Worm (Caenorhabditis elegans) whole organism, L4 larva: Measurements from ENCODE around the gene R11G10.3.

Source experiments
- D1046.2 ChIP-seq: fragments of 200-800 bp; sonication (Bioruptor generic); IDR thresholded peaks from 2 replicates; pipeline ENCODE4 v1.3.6; 2022; ENCODE audit warnings: missing genetic modification characterization, missing compliant biosample characterization
- F10B5.3 ChIP-seq: sonication (generic microtip); optimal IDR thresholded peaks from 2 replicates; lab custom pipeline; 2016; ENCODE audit warnings: mild to moderate bottlenecking, missing genetic modification characterization, missing compliant biosample characterization
- R02D3.7 ChIP-seq: fragments of 150-350 bp; sonication (generic microtip); optimal IDR thresholded peaks from 3 replicates; lab custom pipeline; 2014; ENCODE audit warnings: missing biosample characterization, missing genetic modification characterization
- Y75B8A.6 ChIP-seq: fragments of 200-800 bp; sonication (Bioruptor generic); IDR thresholded peaks from 2 replicates; pipeline ENCODE4 v1.3.6; 2022; ENCODE audit warnings: missing genetic modification reagents, missing genetic modification characterization, missing compliant biosample characterization
- ZK546.5 ChIP-seq, 2 experiments: sonication (generic microtip); optimal IDR thresholded peaks; 2 replicates each; lab custom pipeline; 2017; ENCODE audit warnings: missing biosample characterization in 2 of 2, missing genetic modification characterization in 2 of 2
- aha-1 ChIP-seq: fragments of 150-350 bp; peaks from one replicate; lab custom pipeline; 2014; ENCODE audit warnings: missing biosample characterization, missing genetic modification characterization
- ceh-32 ChIP-seq: sonication (generic microtip); optimal IDR thresholded peaks from 2 replicates; lab custom pipeline; 2016; ENCODE audit warnings: mild to moderate bottlenecking, missing genetic modification characterization, missing compliant biosample characterization; ENCODE audit not compliant: poor library complexity
- ceh-62 ChIP-seq: sonication (generic microtip); optimal IDR thresholded peaks from 2 replicates; lab custom pipeline; 2017; ENCODE audit warnings: missing biosample characterization, missing genetic modification characterization
- cey-2 ChIP-seq: sonication (generic microtip); optimal IDR thresholded peaks from 3 replicates; lab custom pipeline; 2017; ENCODE audit warnings: missing genetic modification characterization, mild to moderate bottlenecking, missing compliant biosample characterization, antibody characterized with exemption, borderline replicate concordance; ENCODE audit not compliant: insufficient read depth
- daf-16 ChIP-seq, 3 experiments: sonication (generic microtip); optimal IDR thresholded peaks; 2 replicates each; lab custom pipeline; 2016 to 2017; ENCODE audit warnings: missing genetic modification characterization in 3 of 3, missing genetic modification reagents in 3 of 3, mild to moderate bottlenecking in 2 of 3, missing compliant biosample characterization in 2 of 3, missing biosample characterization in 1 of 3, moderate library complexity in 1 of 3
- dmd-6 ChIP-seq: fragments of 200-800 bp; sonication (Bioruptor generic); IDR thresholded peaks from 2 replicates; pipeline ENCODE4 v1.3.6; 2022; ENCODE audit warnings: missing genetic modification reagents, missing genetic modification characterization, missing compliant biosample characterization
- dpl-1 ChIP-seq: fragments of 150-350 bp; optimal IDR thresholded peaks from 2 replicates; lab custom pipeline; 2014; ENCODE audit warnings: missing biosample characterization, missing genetic modification reagents, missing genetic modification characterization
- dve-1 ChIP-seq: sonication (generic microtip); optimal IDR thresholded peaks from 2 replicates; lab custom pipeline; 2017; ENCODE audit warnings: antibody characterized with exemption, mild to moderate bottlenecking, missing genetic modification characterization, missing compliant biosample characterization; ENCODE audit not compliant: insufficient read depth
- egl-27 ChIP-seq: sonication (generic microtip); optimal IDR thresholded peaks from 3 replicates; lab custom pipeline; 2017; ENCODE audit warnings: missing biosample characterization, missing genetic modification reagents, missing genetic modification characterization
- hlh-11 ChIP-seq: fragments of 200-800 bp; sonication (Bioruptor generic); optimal IDR thresholded peaks from 2 replicates; lab custom pipeline; 2018; ENCODE audit warnings: mild to moderate bottlenecking, missing genetic modification characterization, missing compliant biosample characterization
- hlh-30 ChIP-seq: sonication (generic microtip); optimal IDR thresholded peaks from 2 replicates; lab custom pipeline; 2017; ENCODE audit warnings: antibody characterized with exemption, mild to moderate bottlenecking, missing genetic modification characterization, missing compliant biosample characterization; ENCODE audit not compliant: insufficient read depth
- hmg-1.1 ChIP-seq: fragments of 200-800 bp; sonication (Bioruptor generic); IDR thresholded peaks from 2 replicates; pipeline ENCODE4 v1.3.6; 2022; ENCODE audit warnings: missing genetic modification reagents, missing genetic modification characterization, missing compliant biosample characterization
- jun-1 ChIP-seq: fragments of 150-350 bp; optimal IDR thresholded peaks from 2 replicates; lab custom pipeline; 2014; ENCODE audit warnings: missing biosample characterization, missing genetic modification reagents, missing genetic modification characterization
- lin-38 ChIP-seq: fragments of 200-800 bp; sonication (Bioruptor generic); IDR thresholded peaks from 2 replicates; pipeline ENCODE4 v1.3.6; 2022; ENCODE audit warnings: missing genetic modification reagents, missing genetic modification characterization, missing compliant biosample characterization
- lsy-2 ChIP-seq, 2 experiments: fragments of 150-350 bp in 1 of 2; sonication (generic microtip) in 1 of 2; optimal IDR thresholded peaks; 2 replicates each; lab custom pipeline; 2014 to 2017; ENCODE audit warnings: missing biosample characterization in 2 of 2, missing genetic modification characterization in 2 of 2
- madf-5 ChIP-seq, 2 experiments: fragments of 200-800 bp; sonication (Bioruptor generic); IDR thresholded peaks; 2 replicates each; pipeline ENCODE4 v1.3.6; 2022; ENCODE audit warnings: missing compliant biosample characterization in 2 of 2, missing genetic modification characterization in 2 of 2
- madf-9 ChIP-seq: fragments of 200-800 bp; sonication (Bioruptor generic); conservative IDR thresholded peaks from 2 replicates; pipeline ENCODE4 v1.3.6; 2022; ENCODE audit warnings: missing genetic modification reagents, missing genetic modification characterization, missing compliant biosample characterization
- mdl-1 ChIP-seq, 2 experiments: fragments of 150-350 bp in 1 of 2; sonication (generic microtip) in 1 of 2; optimal IDR thresholded peaks; 2 replicates each; lab custom pipeline; 2014 to 2017; ENCODE audit warnings: missing biosample characterization in 2 of 2, missing genetic modification characterization in 2 of 2
- mdt-29 ChIP-seq: fragments of 200-800 bp; sonication (Bioruptor generic); IDR thresholded peaks from 2 replicates; pipeline ENCODE4 v1.3.6; 2022; ENCODE audit warnings: missing genetic modification reagents, missing genetic modification characterization, missing compliant biosample characterization
- mxl-3 ChIP-seq: fragments of 200-800 bp; sonication (Bioruptor generic); optimal IDR thresholded peaks from 2 replicates; lab custom pipeline; 2018; ENCODE audit warnings: mild to moderate bottlenecking, missing genetic modification characterization, missing compliant biosample characterization
- nhr-10 ChIP-seq: fragments of 150-350 bp; optimal IDR thresholded peaks from 2 replicates; lab custom pipeline; 2014; ENCODE audit warnings: missing biosample characterization, missing genetic modification characterization
- nhr-28 ChIP-seq: fragments of 150-350 bp; optimal IDR thresholded peaks from 2 replicates; lab custom pipeline; 2014; ENCODE audit warnings: missing biosample characterization, missing genetic modification characterization
- nhr-41 ChIP-seq: fragments of 200-800 bp; sonication (Bioruptor generic); IDR thresholded peaks from 2 replicates; pipeline ENCODE4 v1.3.6; 2022; ENCODE audit warnings: missing genetic modification reagents, missing genetic modification characterization, missing compliant biosample characterization
- nhr-48 ChIP-seq: sonication (generic microtip); optimal IDR thresholded peaks from 2 replicates; lab custom pipeline; 2016; ENCODE audit warnings: mild to moderate bottlenecking, missing genetic modification characterization, missing compliant biosample characterization
- nhr-6 ChIP-seq: fragments of 150-350 bp; optimal IDR thresholded peaks from 2 replicates; lab custom pipeline; 2014; ENCODE audit warnings: missing biosample characterization, missing genetic modification characterization
- nhr-76 ChIP-seq: fragments of 150-350 bp; optimal IDR thresholded peaks from 2 replicates; lab custom pipeline; 2014; ENCODE audit warnings: missing biosample characterization, missing genetic modification characterization
- nhr-77 ChIP-seq: fragments of 150-350 bp; optimal IDR thresholded peaks from 2 replicates; lab custom pipeline; 2014; ENCODE audit warnings: missing biosample characterization, missing genetic modification characterization
- pqm-1 ChIP-seq: sonication (generic microtip); optimal IDR thresholded peaks from 2 replicates; lab custom pipeline; 2017; ENCODE audit warnings: missing biosample characterization, missing genetic modification characterization
- sdz-12 ChIP-seq: fragments of 200-800 bp; sonication (Bioruptor generic); optimal IDR thresholded peaks from 2 replicates; lab custom pipeline; 2018; ENCODE audit warnings: mild to moderate bottlenecking, missing genetic modification characterization, missing compliant biosample characterization
- snpc-4 ChIP-seq: fragments of 150-350 bp; optimal IDR thresholded peaks from 2 replicates; lab custom pipeline; 2014; ENCODE audit warnings: missing biosample characterization, missing genetic modification characterization
- tag-97 ChIP-seq: fragments of 200-800 bp; sonication (Bioruptor generic); IDR thresholded peaks from 2 replicates; pipeline ENCODE4 v1.3.6; 2022; ENCODE audit warnings: missing genetic modification characterization, missing compliant biosample characterization
- tra-1 ChIP-seq: fragments of 200-800 bp; sonication (Bioruptor generic); IDR thresholded peaks from 2 replicates; pipeline ENCODE4 v1.3.6; 2022; ENCODE audit warnings: missing genetic modification reagents, missing genetic modification characterization, missing compliant biosample characterization
- unc-39 ChIP-seq: sonication (generic microtip); optimal IDR thresholded peaks from 2 replicates; lab custom pipeline; 2017; ENCODE audit warnings: missing biosample characterization, missing genetic modification characterization
- unc-62 ChIP-seq, 3 experiments: fragments of 150-350 bp in 1 of 3; sonication (generic microtip); optimal IDR thresholded peaks in 2 of 3; peaks in 1 of 3; 1 replicate in 1 of 3; 2 replicates in 2 of 3; lab custom pipeline; 2014 to 2017; ENCODE audit warnings: missing biosample characterization in 3 of 3, missing genetic modification characterization in 3 of 3, missing genetic modification reagents in 3 of 3, missing genotype in 1 of 3
- zag-1 ChIP-seq: fragments of 150-350 bp; optimal IDR thresholded peaks from 2 replicates; lab custom pipeline; 2014; ENCODE audit warnings: missing biosample characterization, missing genetic modification characterization
- ztf-11 ChIP-seq: fragments of 150-350 bp; optimal IDR thresholded peaks from 2 replicates; lab custom pipeline; 2014; ENCODE audit warnings: missing biosample characterization, missing genetic modification characterization

The R11G10.3 gene

DNA sequence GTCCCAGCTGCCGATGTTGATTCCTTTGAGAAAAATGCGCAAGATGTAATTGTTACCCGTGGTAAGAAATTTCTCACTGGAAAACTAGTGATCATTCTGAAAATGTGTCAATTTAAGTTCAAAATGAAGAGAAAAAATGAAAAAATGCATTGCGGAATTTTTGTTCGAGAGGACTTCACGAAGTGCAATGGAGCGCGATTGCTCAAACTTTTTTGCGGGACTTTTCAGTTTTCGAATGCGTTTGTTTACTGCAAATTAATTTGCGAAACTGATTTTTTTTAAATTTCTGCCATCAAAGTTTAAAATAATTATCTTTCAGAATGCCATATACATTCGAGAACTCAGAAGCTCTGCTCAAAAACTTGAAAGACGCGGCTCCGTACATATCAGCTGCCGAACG, 45.2 kb downstream of the R11G10.3 start, which contains the start of the genes nuaf-1 and bir-2 (continued):
- peak in 1 of 2 experiments; percentile 65 for TF ChIP-seq lsy-2 (tag; optimal IDR thresholded peaks at IDR 0.05; lab: Kevin White, UChicago)
- no peak for TF ChIP-seq unc-62 (GFP tag; optimal IDR thresholded peaks at IDR 0.05 in 1 of 2; lab: Kevin White, UChicago)
- TF ChIP-seq unc-62 (tag; optimal IDR thresholded peaks at IDR 0.05; lab: Kevin White, UChicago): no peak
- no peak for TF ChIP-seq unc-39 (tag; lab: Kevin White, UChicago)
- 0 out of 2 replicates have a peak, but pooled peaks have one; percentile 19 for TF ChIP-seq hmg-1.1 (GFP tag; lab: Robert Waterston, UW)
- TF ChIP-seq tag-97: no peak
- TF ChIP-seq nhr-28: no peak
- no peak for TF ChIP-seq F10B5.3
- TF ChIP-seq lin-38 (GFP tag; lab: Robert Waterston, UW): peak; percentile 95
- TF ChIP-seq zag-1 (tag; lab: Kevin White, UChicago): no peak
- no peak for TF ChIP-seq nhr-76 (tag; lab: Kevin White, UChicago)
- no peak for TF ChIP-seq cey-2 (tag; lab: Kevin White, UChicago)

DNA sequence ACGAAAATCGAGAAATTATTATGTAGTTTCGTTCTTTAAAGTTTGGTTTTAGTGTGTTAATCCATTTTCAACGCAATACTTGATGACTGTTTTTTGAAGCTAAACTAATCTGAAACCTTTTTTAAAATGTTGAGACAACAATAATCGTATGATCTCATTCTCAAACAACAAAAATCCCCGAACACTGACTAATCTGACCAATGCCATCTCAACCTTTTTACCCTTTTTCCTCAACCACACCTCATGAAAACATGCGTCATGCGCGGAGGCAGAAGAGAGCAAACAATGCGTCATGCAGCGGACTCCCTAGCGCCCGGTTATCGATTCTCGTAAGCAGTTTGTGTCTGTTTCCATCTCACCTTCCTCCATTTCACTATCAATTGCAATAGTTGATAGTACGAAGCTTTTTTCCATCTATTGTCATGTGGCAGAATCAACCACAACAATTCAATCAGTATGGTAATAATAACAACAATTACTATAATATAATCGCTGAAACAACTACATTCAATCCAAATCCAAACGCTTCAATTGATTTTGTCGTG, 48.5 kb downstream of the R11G10.3 start, which contains the start of gene C50B8.4:
Gene C50B8.4 (plus strand): TSS at position 299 of the 545 bp plus-strand sequence.
- TF ChIP-seq nhr-77 (tag; lab: Kevin White, UChicago) (peak; percentile 28), sdz-12 (no peak), nhr-6 (peak; percentile 61), pqm-1 (tag; lab: Kevin White, UChicago) (peak; percentile 66), nhr-41 (GFP tag; lab: Robert Waterston, UW) (no peak), tra-1 (GFP tag; lab: Robert Waterston, UW) (no peak), D1046.2 (GFP tag; lab: Robert Waterston, UW) (no peak), nhr-48 (tag; lab: Kevin White, UChicago) (no peak), madf-5 (GFP tag; IDR thresholded peaks at IDR 0.05; lab: Robert Waterston, UW) (no peak), ceh-62 (tag; lab: Kevin White, UChicago) (no peak), nhr-28 (peak; percentile 39), mdl-1 (tag; optimal IDR thresholded peaks at IDR 0.05; lab: Kevin White, UChicago) (no peak), hlh-30 (peak; percentile 63), mxl-3 (GFP tag; lab: Kevin White, UChicago) (peak; percentile 40), dmd-6 (GFP tag; lab: Robert Waterston, UW) (peak; percentile 26; the same call in 1 of the 2 replicates), unc-62 (GFP tag; optimal IDR thresholded peaks at IDR 0.05 in 1 of 2; lab: Kevin White, UChicago) (peak in 1 of 2 experiments; percentile 25), unc-62 (tag; optimal IDR thresholded peaks at IDR 0.05; lab: Kevin White, UChicago) (no peak), dve-1 (tag; lab: Kevin White, UChicago) (peak; percentile 46), hlh-11 (tag; lab: Kevin White, UChicago) (peak; percentile 75), daf-16 (GFP tag; optimal IDR thresholded peaks at IDR 0.05; lab: Kevin White, UChicago) (no peak), daf-16 (tag; optimal IDR thresholded peaks at IDR 0.05; lab: Kevin White, UChicago) (peak; percentile 84), R02D3.7 (tag; lab: Kevin White, UChicago) (no peak), snpc-4 (tag; lab: Kevin White, UChicago) (no peak), aha-1 (tag; lab: Kevin White, UChicago) (peak; percentile 95)
- TF ChIP-seq, all 104 proteins: peak for 12

DNA sequence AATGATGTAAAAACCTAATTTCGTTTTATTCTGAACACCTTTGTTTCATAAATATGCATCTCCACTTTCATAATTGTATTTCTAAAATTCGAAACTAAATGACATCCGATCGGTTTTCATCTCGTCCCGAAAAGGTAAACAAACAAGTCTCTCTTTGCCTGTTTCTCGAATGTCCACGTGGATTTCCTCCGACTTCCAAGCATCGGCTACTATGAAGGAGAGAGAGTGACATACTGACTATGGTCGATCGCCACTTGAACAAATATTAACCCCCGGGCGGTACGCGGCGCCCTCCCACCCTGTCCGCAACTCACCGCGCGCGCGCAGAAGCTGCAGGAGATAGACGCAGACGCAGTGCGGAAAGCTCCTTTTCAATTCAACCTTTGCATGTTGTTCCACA, 52.6 kb downstream of the R11G10.3 start:
- TF ChIP-seq nhr-6 (peak; percentile 10), ztf-11 (tag; lab: Kevin White, UChicago) (no peak), Y75B8A.6 (no peak), ZK546.5 (tag; optimal IDR thresholded peaks at IDR 0.05; lab: Kevin White, UChicago) (no peak), jun-1 (tag; lab: Kevin White, UChicago) (no peak), egl-27 (no peak), madf-9 (GFP tag; lab: Robert Waterston, UW) (0 out of 2 replicates have a peak, but pooled peaks have one; percentile 28), unc-62 (GFP tag; optimal IDR thresholded peaks at IDR 0.05 in 1 of 2; lab: Kevin White, UChicago) (no peak), unc-62 (tag; optimal IDR thresholded peaks at IDR 0.05; lab: Kevin White, UChicago) (no peak), ceh-32 (tag; lab: Kevin White, UChicago) (no peak), mdt-29 (GFP tag; lab: Robert Waterston, UW) (no peak), nhr-41 (GFP tag; lab: Robert Waterston, UW) (no peak), nhr-10 (tag; lab: Kevin White, UChicago) (no peak), zag-1 (tag; lab: Kevin White, UChicago) (no peak), dpl-1 (GFP tag; lab: Kevin White, UChicago) (no peak)
- TF ChIP-seq, all 104 proteins: peak for 2
